Fruit fly (Drosophila melanogaster) whole organism, embryonic: ENCODE results near the gene siz.
A peak's percentile ranks its signal among the peaks of the same experiment; 100 is the strongest.

ENCODE experiments used
- Atf6 ChIP-seq: fragments of 200-800 bp; sonication (Bioruptor generic); IDR thresholded peaks from 2 replicates; pipeline ENCODE4 v1.3.6; 2022; ENCODE audit warnings: missing biosample characterization, missing genetic modification characterization
- CG10431 ChIP-seq: fragments of 200-800 bp; sonication (Bioruptor generic); optimal IDR thresholded peaks from 3 replicates; lab custom pipeline; 2018; ENCODE audit warnings: missing biosample characterization, mild to moderate bottlenecking, missing genetic modification characterization
- CG12219 ChIP-seq: fragments of 200-800 bp; sonication (Bioruptor generic); optimal IDR thresholded peaks from 3 replicates; lab custom pipeline; 2018; ENCODE audit warnings: missing biosample characterization, mild to moderate bottlenecking, missing genetic modification characterization
- CG12659 ChIP-seq: fragments of 200-800 bp; sonication (Bioruptor generic); optimal IDR thresholded peaks from 3 replicates; lab custom pipeline; 2017; ENCODE audit warnings: mild to moderate bottlenecking, missing biosample characterization, missing genetic modification reagents, missing genetic modification characterization
- CG13287 ChIP-seq: fragments of 200-800 bp; sonication (Bioruptor generic); IDR thresholded peaks from 2 replicates; pipeline ENCODE4 v1.3.6; 2022; ENCODE audit warnings: missing biosample characterization, missing genetic modification characterization; ENCODE audit not compliant: partially characterized antibody
- CG16863 ChIP-seq: fragments of 200-800 bp; sonication (Bioruptor generic); optimal IDR thresholded peaks from 3 replicates; lab custom pipeline; 2016; ENCODE audit warnings: missing biosample characterization, missing genetic modification characterization
- CG31224 ChIP-seq: fragments of 200-800 bp; sonication (Bioruptor generic); IDR thresholded peaks from 2 replicates; pipeline ENCODE4 v1.3.6; 2022; ENCODE audit warnings: missing biosample characterization, missing genetic modification characterization
- CG4617 ChIP-seq: fragments of 200-800 bp; sonication (Bioruptor generic); optimal IDR thresholded peaks from 3 replicates; lab custom pipeline; 2016; ENCODE audit warnings: missing biosample characterization, missing genetic modification characterization, borderline replicate concordance
- CG4707 ChIP-seq: fragments of 200-800 bp; sonication (Bioruptor generic); optimal IDR thresholded peaks from 2 replicates; lab custom pipeline; 2018; ENCODE audit warnings: missing biosample characterization, mild to moderate bottlenecking, missing genetic modification characterization, moderate library complexity
- CG6854 ChIP-seq: fragments of 200-800 bp; sonication (Bioruptor generic); optimal IDR thresholded peaks from 3 replicates; lab custom pipeline; 2017; ENCODE audit warnings: missing biosample characterization, mild to moderate bottlenecking, missing genetic modification characterization
- CG8478 ChIP-seq: fragments of >200 bp; optimal IDR thresholded peaks from 2 replicates; lab custom pipeline; 2018
- CG9876 ChIP-seq: fragments of 200-800 bp; sonication (Bioruptor generic); optimal IDR thresholded peaks from 2 replicates; lab custom pipeline; 2016; ENCODE audit warnings: missing biosample characterization, missing genetic modification characterization
- CG9932 ChIP-seq: fragments of 200-800 bp; sonication (Bioruptor generic); IDR thresholded peaks from 2 replicates; pipeline ENCODE4 v1.3.6; 2022; ENCODE audit warnings: missing biosample characterization, missing genetic modification characterization
- D19B ChIP-seq: fragments of 200-800 bp; sonication (Bioruptor generic); optimal IDR thresholded peaks from 2 replicates; lab custom pipeline; 2017; ENCODE audit warnings: missing biosample characterization, mild to moderate bottlenecking, missing genetic modification characterization
- Dek ChIP-seq: fragments of 200-800 bp; sonication (Bioruptor generic); optimal IDR thresholded peaks from 3 replicates; lab custom pipeline; 2019; ENCODE audit warnings: missing biosample characterization, mild to moderate bottlenecking, missing genetic modification characterization, moderate library complexity
- Fer3 ChIP-seq: fragments of 200-800 bp; sonication (Bioruptor generic); optimal IDR thresholded peaks from 2 replicates; lab custom pipeline; 2018; ENCODE audit warnings: missing biosample characterization, mild to moderate bottlenecking, missing genetic modification characterization, moderate library complexity
- Hmx ChIP-seq: fragments of 200-800 bp; sonication (Bioruptor generic); optimal IDR thresholded peaks from 2 replicates; lab custom pipeline; 2016; ENCODE audit warnings: missing biosample characterization, missing genetic modification characterization
- Neu2 ChIP-seq: fragments of 200-800 bp; sonication (Bioruptor generic); optimal IDR thresholded peaks from 3 replicates; lab custom pipeline; 2016; ENCODE audit warnings: missing biosample characterization, missing genetic modification characterization, borderline replicate concordance
- Ssrp ChIP-seq: fragments of 200-800 bp; sonication (Bioruptor generic); optimal IDR thresholded peaks from 2 replicates; lab custom pipeline; 2018; ENCODE audit warnings: missing biosample characterization, mild to moderate bottlenecking, missing genetic modification characterization, moderate library complexity
- Trl ChIP-seq, 3 experiments: fragments of >200 bp in 2 of 3; fragments of 200-800 bp in 1 of 3; sonication (Bioruptor generic) in 1 of 3; optimal IDR thresholded peaks; 2 replicates in 1 of 3; 3 replicates in 2 of 3; lab custom pipeline; 2016 to 2017; ENCODE audit warnings: missing biosample characterization in 1 of 3, missing genetic modification characterization in 1 of 3
- ato ChIP-seq: fragments of 200-800 bp; sonication (Bioruptor generic); IDR thresholded peaks from 2 replicates; pipeline ENCODE4 v1.3.6; 2022; ENCODE audit warnings: missing biosample characterization, missing genetic modification characterization; ENCODE audit not compliant: partially characterized antibody
- bbx ChIP-seq: fragments of 200-800 bp; sonication (Bioruptor generic); IDR thresholded peaks from 2 replicates; pipeline ENCODE4 v1.3.6; 2022; ENCODE audit warnings: missing biosample characterization, missing genetic modification characterization; ENCODE audit not compliant: partially characterized antibody
- caup ChIP-seq: fragments of 200-800 bp; sonication (Bioruptor generic); optimal IDR thresholded peaks from 3 replicates; lab custom pipeline; 2017; ENCODE audit warnings: missing biosample characterization, mild to moderate bottlenecking, missing genetic modification characterization, moderate library complexity; ENCODE audit not compliant: severe bottlenecking
- chn ChIP-seq: fragments of 200-800 bp; sonication (Bioruptor generic); optimal IDR thresholded peaks from 2 replicates; lab custom pipeline; 2016; ENCODE audit warnings: missing biosample characterization, missing genetic modification characterization
- ci ChIP-seq: fragments of 200-800 bp; sonication (Bioruptor generic); IDR thresholded peaks from 3 replicates; pipeline ENCODE4 v1.3.6; 2022; ENCODE audit warnings: missing biosample characterization, missing genetic modification characterization
- corto ChIP-seq: fragments of 200-800 bp; sonication (Bioruptor generic); optimal IDR thresholded peaks from 2 replicates; lab custom pipeline; 2016; ENCODE audit warnings: missing biosample characterization, mild to moderate bottlenecking, missing genetic modification characterization, moderate library complexity
- crol ChIP-seq: fragments of 200-800 bp; sonication (Bioruptor generic); IDR thresholded peaks from 2 replicates; pipeline ENCODE4 v1.3.6; 2022; ENCODE audit warnings: missing biosample characterization, missing genetic modification characterization
- da ChIP-seq: fragments of 200-800 bp; sonication (Bioruptor generic); optimal IDR thresholded peaks from 2 replicates; lab custom pipeline; 2016; ENCODE audit warnings: missing biosample characterization, missing genetic modification characterization
- gce ChIP-seq: fragments of 200-800 bp; sonication (Bioruptor generic); IDR thresholded peaks from 3 replicates; pipeline ENCODE4 v1.3.6; 2022; ENCODE audit warnings: missing biosample characterization, missing genetic modification characterization
- kay ChIP-seq: fragments of 200-800 bp; sonication (Bioruptor generic); optimal IDR thresholded peaks from 2 replicates; lab custom pipeline; 2016; ENCODE audit warnings: missing biosample characterization, missing genetic modification characterization
- lbe ChIP-seq: fragments of 200-800 bp; sonication (Bioruptor generic); optimal IDR thresholded peaks from 2 replicates; lab custom pipeline; 2016; ENCODE audit warnings: missing biosample characterization, mild to moderate bottlenecking, missing genetic modification characterization
- lilli ChIP-seq: fragments of 200-800 bp; sonication (Bioruptor generic); optimal IDR thresholded peaks from 3 replicates; lab custom pipeline; 2016; ENCODE audit warnings: missing biosample characterization, missing genetic modification characterization
- mam ChIP-seq: fragments of 200-800 bp; sonication (Bioruptor generic); optimal IDR thresholded peaks from 3 replicates; lab custom pipeline; 2016; ENCODE audit warnings: missing biosample characterization, missing genetic modification characterization
- nerfin-1 ChIP-seq: fragments of 200-800 bp; sonication (Bioruptor generic); optimal IDR thresholded peaks from 3 replicates; lab custom pipeline; 2019; ENCODE audit warnings: missing biosample characterization, mild to moderate bottlenecking, missing genetic modification characterization, moderate library complexity
- onecut ChIP-seq: fragments of 200-800 bp; sonication (Bioruptor generic); IDR thresholded peaks from 2 replicates; pipeline ENCODE4 v1.3.6; 2022; ENCODE audit warnings: missing biosample characterization, missing genetic modification characterization
- pum ChIP-seq: fragments of 200-800 bp; sonication (Bioruptor generic); optimal IDR thresholded peaks from 2 replicates; lab custom pipeline; 2016; ENCODE audit warnings: missing biosample characterization, missing genetic modification characterization
- rib ChIP-seq: fragments of 200-800 bp; sonication (Bioruptor generic); IDR thresholded peaks from 2 replicates; pipeline ENCODE4 v1.3.6; 2022; ENCODE audit warnings: missing biosample characterization, missing genetic modification characterization
- scrt ChIP-seq: fragments of 200-800 bp; sonication (Bioruptor generic); optimal IDR thresholded peaks from 2 replicates; lab custom pipeline; 2018; ENCODE audit warnings: missing biosample characterization, mild to moderate bottlenecking, missing genetic modification characterization, moderate library complexity
- sd ChIP-seq: fragments of 200-800 bp; sonication (Bioruptor generic); optimal IDR thresholded peaks from 3 replicates; lab custom pipeline; 2018; ENCODE audit warnings: missing biosample characterization, mild to moderate bottlenecking, missing genetic modification characterization, moderate library complexity
- ssp ChIP-seq: fragments of 200-800 bp; sonication (Bioruptor generic); IDR thresholded peaks from 2 replicates; pipeline ENCODE4 v1.3.6; 2022; ENCODE audit warnings: missing biosample characterization, missing genetic modification characterization
- stwl ChIP-seq: fragments of 200-800 bp; sonication (Bioruptor generic); optimal IDR thresholded peaks from 3 replicates; lab custom pipeline; 2018; ENCODE audit warnings: missing biosample characterization, mild to moderate bottlenecking, missing genetic modification characterization, moderate library complexity
- sug ChIP-seq: fragments of 200-800 bp; optimal IDR thresholded peaks from 2 replicates; lab custom pipeline; 2019; ENCODE audit warnings: missing biosample characterization, mild to moderate bottlenecking, missing genetic modification characterization, moderate library complexity
- tio ChIP-seq: fragments of 200-800 bp; sonication (Bioruptor generic); optimal IDR thresholded peaks from 2 replicates; lab custom pipeline; 2017; ENCODE audit warnings: missing biosample characterization, missing genetic modification characterization, inconsistent platforms
- zen ChIP-seq: fragments of 200-800 bp; sonication (Bioruptor generic); optimal IDR thresholded peaks from 3 replicates; lab custom pipeline; 2018; ENCODE audit warnings: missing biosample characterization, mild to moderate bottlenecking, missing genetic modification characterization, moderate library complexity
- zf30C ChIP-seq: fragments of 200-800 bp; sonication (Bioruptor generic); optimal IDR thresholded peaks from 3 replicates; lab custom pipeline; 2018; ENCODE audit warnings: missing biosample characterization, mild to moderate bottlenecking, missing genetic modification characterization
- zfh1 ChIP-seq: fragments of 200-800 bp; sonication (Bioruptor generic); IDR thresholded peaks from 3 replicates; pipeline ENCODE4 v1.3.6; 2022; ENCODE audit warnings: missing biosample characterization, missing genetic modification characterization

siz gene

DNA sequence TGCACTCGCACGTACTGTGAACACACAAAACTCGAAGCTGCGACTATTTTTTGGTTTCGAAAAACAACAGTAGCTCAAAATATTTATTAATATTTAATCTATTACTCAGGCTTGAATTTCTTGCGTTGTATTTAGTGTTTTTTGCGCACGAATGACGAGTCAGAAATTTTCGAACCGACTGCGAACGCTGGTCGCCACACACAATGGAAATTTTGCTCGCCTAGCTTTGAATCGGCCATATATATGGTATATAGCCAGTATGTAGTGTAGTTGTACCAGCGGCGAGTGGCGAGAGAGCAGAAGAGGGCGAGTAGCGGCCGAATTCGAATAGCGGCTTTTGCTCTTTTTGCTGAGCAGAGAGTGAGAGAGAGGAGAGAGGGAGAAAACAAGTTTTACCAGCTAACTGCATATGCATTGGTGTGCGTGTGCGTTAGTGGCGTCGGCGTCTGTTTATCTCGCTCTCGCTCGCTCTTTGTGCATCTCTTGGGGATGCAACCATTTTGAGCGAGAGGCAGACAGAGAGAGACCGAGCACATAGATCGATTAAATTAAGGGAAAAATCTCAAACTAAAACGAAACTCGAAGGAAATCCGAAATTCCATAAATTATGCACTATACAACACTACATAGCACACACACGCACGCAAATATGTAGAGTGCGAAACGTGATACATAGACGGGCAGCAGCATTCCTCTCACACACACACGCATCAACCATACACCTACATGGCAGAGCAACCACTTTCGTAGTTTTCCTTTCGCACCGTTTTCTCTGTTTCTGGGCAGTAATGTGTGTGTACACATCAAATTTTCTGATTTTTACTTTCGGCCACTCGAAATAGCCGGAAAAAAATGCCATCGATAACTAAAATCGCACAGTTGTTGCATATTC is 8.1 kb upstream of the siz start (continued):
- TF ChIP-seq Fer3 (tag; lab: Kevin White, UChicago) (no peak), sug (tag; lab: Kevin White, UChicago) (peak; percentile 12), sd (tag; lab: Kevin White, UChicago) (peak; percentile 93), kay (GFP tag; lab: Kevin White, UChicago) (no peak), Atf6 (peak; percentile 36; the same call in 1 of the 2 replicates), mam (GFP tag; lab: Kevin White, UChicago) (no peak), zfh1 (GFP tag; lab: Robert Waterston, UW) (peak; percentile 25; the same call in 1 of the 3 replicates), CG13287 (GFP tag; lab: Robert Waterston, UW) (peak; percentile 35), ci (peak; percentile 62; the same call in 1 of the 3 replicates), caup (no peak), zen (tag; lab: Kevin White, UChicago) (peak; percentile 21), nerfin-1 (tag; lab: Kevin White, UChicago) (peak; percentile 57), tio (GFP tag; lab: Kevin White, UChicago) (no peak), Dek (tag; lab: Kevin White, UChicago) (peak; percentile 16), stwl (peak; percentile 92), gce (GFP tag; lab: Robert Waterston, UW) (0 out of 3 replicates have a peak, but pooled peaks have one; percentile 44), crol (GFP tag; lab: Robert Waterston, UW) (peak; percentile 57), lbe (GFP tag; lab: Kevin White, UChicago) (peak; percentile 15), CG10431 (peak; percentile 99), CG6854 (GFP tag; lab: Kevin White, UChicago) (no peak), corto (GFP tag; lab: Kevin White, UChicago) (peak; percentile 63), bbx (GFP tag; lab: Robert Waterston, UW) (0 out of 2 replicates have a peak, but pooled peaks have one; percentile 32), rib (GFP tag; lab: Robert Waterston, UW) (0 out of 2 replicates have a peak, but pooled peaks have one; percentile 43), Hmx (no peak), zf30C (GFP tag; lab: Kevin White, UChicago) (peak; percentile 35), chn (GFP tag; lab: Kevin White, UChicago) (no peak), scrt (GFP tag; lab: Kevin White, UChicago) (peak; percentile 13), Trl (optimal IDR thresholded peaks at IDR 0.05; lab: Kevin White, UChicago) (peak; percentile 98 to 100), Trl (GFP tag; optimal IDR thresholded peaks at IDR 0.05; lab: Kevin White, UChicago) (peak; percentile 74)
- TF ChIP-seq, all 482 proteins: peak for 115

DNA sequence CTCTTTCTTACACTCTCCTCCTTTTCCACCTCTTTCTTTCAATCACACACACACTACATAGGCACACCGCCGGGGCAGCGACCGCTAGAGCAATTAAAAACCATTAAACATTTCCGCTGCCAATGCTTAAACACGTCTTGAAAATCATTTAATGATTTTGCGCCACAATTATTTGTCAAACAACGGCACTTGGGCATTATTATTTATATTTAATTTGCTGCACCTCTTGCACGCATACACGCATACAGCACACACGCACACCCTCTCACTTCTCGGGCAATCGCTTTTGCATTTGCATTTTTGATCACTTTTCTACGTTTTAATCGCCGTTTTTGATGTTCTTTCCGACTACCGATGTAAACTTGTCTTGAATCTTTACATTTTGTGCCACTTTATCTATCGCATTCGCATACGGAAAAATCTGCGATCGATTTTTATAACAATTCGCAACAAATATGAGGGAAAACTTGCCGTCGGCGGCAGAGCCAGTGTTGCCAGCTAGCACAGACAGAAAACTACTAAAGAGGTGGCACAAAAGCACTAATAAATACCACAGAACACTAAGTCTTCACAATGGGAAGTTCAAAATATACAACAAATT is 7.3 kb upstream of the siz start, which contains the start of gene skd:
Gene skd (minus strand): TSS at position 518 of the 601 bp plus-strand sequence.
- TF ChIP-seq gce (GFP tag; lab: Robert Waterston, UW) (no peak), ssp (GFP tag; lab: Robert Waterston, UW) (no peak), CG16863 (GFP tag; lab: Kevin White, UChicago) (no peak), lilli (no peak), CG31224 (GFP tag; lab: Robert Waterston, UW) (no peak), CG12219 (no peak), CG9876 (GFP tag; lab: Kevin White, UChicago) (no peak), CG4617 (GFP tag; lab: Kevin White, UChicago) (peak; percentile 28), CG4707 (GFP tag; lab: Kevin White, UChicago) (no peak), Neu2 (GFP tag; lab: Kevin White, UChicago) (no peak), pum (no peak), CG12659 (peak; percentile 17), bbx (GFP tag; lab: Robert Waterston, UW) (peak; percentile 42; the same call in 1 of the 2 replicates), CG9932 (GFP tag; lab: Robert Waterston, UW) (no peak), CG8478 (lab: Kevin White, UChicago) (peak; percentile 32), onecut (GFP tag; lab: Robert Waterston, UW) (peak; percentile 77), ato (GFP tag; lab: Robert Waterston, UW) (0 out of 2 replicates have a peak, but pooled peaks have one; percentile 11), D19B (no peak), da (GFP tag; lab: Kevin White, UChicago) (no peak), Ssrp (tag; lab: Kevin White, UChicago) (no peak)
